Worm (Caenorhabditis elegans): ENCODE results near the gene C55A1.4.
"Not testable (repeated sequence)": the region's sequence is repeated elsewhere in the genome, so short reads cannot be mapped to it uniquely, and the experiment has no call there.

Gene C55A1.4

DNA sequence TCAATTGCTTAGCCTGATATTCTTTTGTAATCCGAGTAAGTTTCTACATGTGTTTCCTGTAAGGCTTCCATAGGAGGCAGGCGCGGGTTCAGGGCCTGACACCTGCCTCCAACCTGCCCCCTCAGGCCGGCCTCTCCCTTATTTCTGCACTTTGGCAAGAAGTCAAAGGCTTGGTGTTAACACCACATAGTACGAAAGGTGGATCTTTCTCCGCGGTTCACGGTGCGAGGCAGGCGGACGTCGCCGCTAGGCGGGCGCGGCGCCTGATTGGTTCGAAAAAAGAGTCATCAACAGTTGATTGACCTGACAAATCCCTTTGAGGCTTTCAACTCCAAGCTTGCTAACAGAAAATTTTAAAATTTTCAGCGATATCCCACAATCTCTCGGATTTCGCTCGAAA is 31.8 kb upstream of the C55A1.4 start:
- no peak for TF ChIP-seq fos-1 (tag; optimal IDR thresholded peaks at IDR 0.05)
- no peak for TF ChIP-seq lin-11 (tag; optimal IDR thresholded peaks at IDR 0.05)
- no peak for TF ChIP-seq nhr-23 (tag; optimal IDR thresholded peaks at IDR 0.05)
- TF ChIP-seq ztf-1 (GFP tag; conservative IDR thresholded peaks at IDR 0.05): no peak
- TF ChIP-seq nhr-11 (tag; optimal IDR thresholded peaks at IDR 0.05): no peak
- no peak for TF ChIP-seq elt-1 (tag; optimal IDR thresholded peaks at IDR 0.05)
- no peak for TF ChIP-seq sma-9 (GFP tag; optimal IDR thresholded peaks at IDR 0.05)
- TF ChIP-seq sma-9 (tag; optimal IDR thresholded peaks at IDR 0.05): no peak
- no peak for TF ChIP-seq ZK546.5 (tag; optimal IDR thresholded peaks at IDR 0.05)
- no peak for TF ChIP-seq peb-1 (tag; optimal IDR thresholded peaks at IDR 0.05)
- no peak for TF ChIP-seq alr-1 (tag; optimal IDR thresholded peaks at IDR 0.05)
- TF ChIP-seq sma-3 (GFP tag; optimal IDR thresholded peaks at IDR 0.05): no peak

DNA sequence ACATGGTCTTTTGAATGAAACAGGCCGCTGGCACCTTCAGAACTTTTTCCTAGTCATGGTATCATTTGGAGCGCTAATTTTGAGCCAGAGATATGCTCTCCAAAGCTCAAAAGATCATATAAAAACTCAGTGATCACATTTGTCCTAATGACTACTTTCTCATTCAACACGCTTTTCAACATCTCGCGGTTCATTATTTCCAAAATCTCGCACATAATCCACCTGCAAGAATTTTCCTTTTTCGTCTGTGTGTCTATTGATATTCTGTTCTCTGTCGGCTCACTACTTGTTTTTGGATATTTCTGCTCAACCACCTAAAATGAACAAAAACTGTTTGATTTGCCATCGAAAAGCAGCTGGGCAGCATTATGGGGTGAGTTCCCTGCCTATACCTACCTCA is 30.6 kb upstream of the C55A1.4 start, which contains the start of gene nhr-51:
TSS of gene nhr-51 (plus strand) at position 301 of the 400 bp plus-strand sequence.
- no peak for TF ChIP-seq R02D3.7 (tag; optimal IDR thresholded peaks at IDR 0.05)
- no peak for TF ChIP-seq nhr-6 (tag; optimal IDR thresholded peaks at IDR 0.05)
- no peak for TF ChIP-seq nhr-10 (tag; optimal IDR thresholded peaks at IDR 0.05)
- no peak for TF ChIP-seq unc-62 (GFP tag; optimal IDR thresholded peaks at IDR 0.05)
- TF ChIP-seq elt-1 (tag; optimal IDR thresholded peaks at IDR 0.05): no peak
- TF ChIP-seq nhr-25 (tag; optimal IDR thresholded peaks at IDR 0.05): no peak
- no peak for TF ChIP-seq C34F6.9 (tag; optimal IDR thresholded peaks at IDR 0.05)
- TF ChIP-seq ztf-4 (tag; optimal IDR thresholded peaks at IDR 0.05): no peak

DNA sequence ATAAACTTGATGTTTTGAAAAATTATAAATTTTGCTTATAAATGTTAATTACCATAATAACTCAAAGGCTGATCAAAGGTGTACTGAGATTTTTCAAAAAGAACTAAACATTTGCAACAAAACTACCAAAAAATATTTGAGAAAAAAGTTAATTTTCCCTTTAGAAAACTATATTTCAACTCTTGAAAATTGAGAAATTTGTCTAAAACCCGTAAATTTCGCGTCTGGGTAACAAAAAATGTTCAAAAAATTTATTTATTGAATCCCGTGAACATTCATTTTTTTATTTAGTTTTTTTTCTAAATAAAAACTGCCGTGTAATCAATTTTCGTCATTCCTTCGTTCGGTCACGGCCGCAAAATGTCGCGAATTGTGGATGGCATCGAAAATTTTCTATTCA is 27.0 kb upstream of the C55A1.4 start, which contains the start of gene K06B4.15:
TSS of gene K06B4.15 (plus strand) at position 301 of the 400 bp plus-strand sequence.
- not testable (repeated sequence) for TF ChIP-seq F13H6.1 (tag; optimal IDR thresholded peaks at IDR 0.05); ama-1 (optimal IDR thresholded peaks at IDR 0.05); sma-3 (GFP tag; optimal IDR thresholded peaks at IDR 0.05)

DNA sequence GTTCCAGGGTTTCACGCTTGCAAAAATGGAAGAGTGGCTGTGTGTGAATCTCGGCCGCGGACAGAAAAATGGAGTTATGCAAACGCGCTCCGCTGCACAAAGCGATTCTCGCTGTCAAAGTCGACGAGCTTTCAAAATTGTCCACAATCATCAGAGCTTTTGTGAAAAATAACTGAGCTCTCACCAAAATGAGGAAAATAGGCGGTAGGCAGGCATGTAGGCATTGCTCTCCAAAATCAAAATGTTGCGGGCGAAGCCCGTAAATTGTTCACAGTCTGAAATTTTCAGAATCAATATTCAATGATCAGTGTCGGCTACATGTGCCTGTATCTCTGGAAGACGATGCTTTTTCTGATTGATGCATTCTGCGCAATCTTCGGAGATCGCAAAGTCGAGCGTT is 25.8 kb upstream of the C55A1.4 start, which contains the start of gene K06B4.4:
TSS of gene K06B4.4 (plus strand) at position 301 of the 400 bp plus-strand sequence.
- no peak for TF ChIP-seq mdl-1 (tag; optimal IDR thresholded peaks at IDR 0.05)
- no peak for TF ChIP-seq peb-1 (tag; optimal IDR thresholded peaks at IDR 0.05)
- TF ChIP-seq lsy-2 (tag; optimal IDR thresholded peaks at IDR 0.05): no peak
- TF ChIP-seq nhr-23 (tag; optimal IDR thresholded peaks at IDR 0.05): no peak
- TF ChIP-seq nhr-237 (tag; optimal IDR thresholded peaks at IDR 0.05): no peak
- TF ChIP-seq dmd-4 (tag; optimal IDR thresholded peaks at IDR 0.05): no peak
- no peak for TF ChIP-seq alr-1 (tag; optimal IDR thresholded peaks at IDR 0.05)
- TF ChIP-seq nhr-129 (tag; optimal IDR thresholded peaks at IDR 0.05): no peak
- TF ChIP-seq lin-39 (tag; optimal IDR thresholded peaks at IDR 0.05): no peak
- no peak for TF ChIP-seq R02D3.7 (tag; optimal IDR thresholded peaks at IDR 0.05)
- no peak for TF ChIP-seq sem-4 (tag; optimal IDR thresholded peaks at IDR 0.05)
- no peak for TF ChIP-seq nhr-25 (tag; optimal IDR thresholded peaks at IDR 0.05)
- no peak for TF ChIP-seq zag-1 (tag; optimal IDR thresholded peaks at IDR 0.05)

DNA sequence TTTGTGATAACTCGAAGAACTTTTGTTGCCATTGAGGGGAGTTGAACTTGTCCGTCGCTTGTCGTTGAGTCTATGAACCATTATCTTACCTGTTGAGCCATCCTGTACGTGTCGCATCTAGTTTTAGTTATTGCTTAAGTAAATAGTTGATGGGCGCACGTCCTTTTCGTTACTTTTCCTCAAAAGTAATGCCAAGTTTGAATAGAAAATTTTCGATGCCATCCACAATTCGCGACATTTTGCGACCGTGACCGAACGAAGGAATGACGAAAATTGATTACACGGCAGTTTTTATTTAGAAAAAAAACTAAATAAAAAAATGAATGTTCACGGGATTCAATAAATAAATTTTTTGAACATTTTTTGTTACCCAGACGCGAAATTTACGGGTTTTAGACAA is 25.1 kb upstream of the C55A1.4 start, which contains the start of gene F53E4.1:
TSS of gene F53E4.1 (minus strand) at position 101 of the 400 bp plus-strand sequence.
- TF ChIP-seq elt-3, mbf-1, elt-1 (tag; optimal IDR thresholded peaks at IDR 0.05): not testable (repeated sequence)

DNA sequence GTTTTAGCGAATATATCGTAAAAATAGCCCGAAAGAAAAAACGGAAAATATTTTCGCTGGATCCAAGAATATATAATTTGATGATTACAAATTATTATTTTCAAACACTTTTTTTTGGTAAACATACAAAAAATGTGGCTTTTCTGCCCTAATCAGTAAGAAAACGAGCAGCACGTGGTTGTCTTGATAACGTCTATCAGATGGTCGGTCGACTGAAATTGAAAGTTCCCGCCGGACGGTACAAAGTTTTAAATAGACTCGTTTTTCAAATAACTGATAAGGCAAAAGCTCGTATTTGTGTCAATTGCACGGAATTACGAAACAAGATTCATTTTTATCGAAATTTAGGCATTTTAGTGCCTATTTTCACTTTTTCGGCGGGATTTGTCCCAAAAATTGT is 23.6 kb upstream of the C55A1.4 start:
- TF ChIP-seq ceh-16 (tag; optimal IDR thresholded peaks at IDR 0.05): no peak
- no peak for TF ChIP-seq snpc-4 (tag; optimal IDR thresholded peaks at IDR 0.05)
- no peak for TF ChIP-seq elt-3 (tag; optimal IDR thresholded peaks at IDR 0.05)
- TF ChIP-seq dmd-4 (tag; optimal IDR thresholded peaks at IDR 0.05): no peak
- no peak for TF ChIP-seq C34F6.9 (tag; optimal IDR thresholded peaks at IDR 0.05)
- TF ChIP-seq nhr-12 (tag; optimal IDR thresholded peaks at IDR 0.05): no peak
- TF ChIP-seq ZK546.5 (tag; optimal IDR thresholded peaks at IDR 0.05): no peak
- no peak for TF ChIP-seq nhr-23 (tag; optimal IDR thresholded peaks at IDR 0.05)
- TF ChIP-seq nhr-129 (tag; optimal IDR thresholded peaks at IDR 0.05): no peak
- peak in 1 of 2 experiments; percentile 67 for TF ChIP-seq mdl-1 (tag; optimal IDR thresholded peaks at IDR 0.05)
- TF ChIP-seq ceh-82 (tag; optimal IDR thresholded peaks at IDR 0.05): no peak
- TF ChIP-seq lsy-2 (tag; optimal IDR thresholded peaks at IDR 0.05): no peak
- no peak for TF ChIP-seq aly-2 (tag; optimal IDR thresholded peaks at IDR 0.05)
- no peak for TF ChIP-seq nhr-77 (tag; optimal IDR thresholded peaks at IDR 0.05)
- no peak for TF ChIP-seq nhr-25 (tag; optimal IDR thresholded peaks at IDR 0.05)
- peak; percentile 72 for TF ChIP-seq crh-2 (tag; optimal IDR thresholded peaks at IDR 0.05)
- TF ChIP-seq Y55F3AM.14 (GFP tag; optimal IDR thresholded peaks at IDR 0.05): no peak
- peak; percentile 33 for TF ChIP-seq sma-3 (GFP tag; optimal IDR thresholded peaks at IDR 0.05)
- TF ChIP-seq nhr-11 (tag; optimal IDR thresholded peaks at IDR 0.05): no peak
- no peak for TF ChIP-seq lin-11 (tag; optimal IDR thresholded peaks at IDR 0.05)
- TF ChIP-seq skn-1 (tag; optimal IDR thresholded peaks at IDR 0.05): peak; percentile 46
- TF ChIP-seq ztf-11 (tag; optimal IDR thresholded peaks at IDR 0.05): no peak
- no peak for TF ChIP-seq lin-13 (GFP tag; optimal IDR thresholded peaks at IDR 0.05)
- TF ChIP-seq ztf-4 (tag; optimal IDR thresholded peaks at IDR 0.05): no peak
- no peak for TF ChIP-seq zag-1 (tag; optimal IDR thresholded peaks at IDR 0.05)
- peak; percentile 82 for TF ChIP-seq fos-1 (tag; optimal IDR thresholded peaks at IDR 0.05)
- TF ChIP-seq blmp-1 (tag; optimal IDR thresholded peaks at IDR 0.05; ENCODE audit: insufficient read depth): peak; percentile 67
